Worm (Caenorhabditis elegans) whole organism, L4/young adult: ENCODE measurements around the gene F39F10.2.

ENCODE experiments used
- W03F9.2 ChIP-seq: fragments of 150-350 bp; optimal IDR thresholded peaks from 2 replicates; lab custom pipeline; 2014; ENCODE audit warnings: missing biosample characterization, missing genetic modification characterization
- dao-5 ChIP-seq: sonication (generic microtip); optimal IDR thresholded peaks from 2 replicates; lab custom pipeline; 2016; ENCODE audit warnings: missing genotype, missing genetic modification characterization, moderate library complexity, missing compliant biosample characterization
- him-1 ChIP-seq: sonication (generic microtip); optimal IDR thresholded peaks from 2 replicates; lab custom pipeline; 2016; ENCODE audit warnings: missing genotype, missing genetic modification reagents, missing genetic modification characterization, missing compliant biosample characterization

ce11 chrX:16865675-16866074 is 29.0 kb upstream of the F39F10.2 start:
- no peak for TF ChIP-seq him-1 (tag; lab: Kevin White, UChicago)
- no peak for TF ChIP-seq dao-5
- no peak for TF ChIP-seq W03F9.2 (tag; lab: Kevin White, UChicago)
